Fruit fly (Drosophila melanogaster) whole organism, wandering third instar larva: ENCODE measurements around the gene CG13012.
A peak's percentile ranks its signal among the peaks of the same experiment; 100 is the strongest.

Source experiments
- CG32264 ChIP-seq: fragments of 200-800 bp; sonication (Bioruptor generic); optimal IDR thresholded peaks from 2 replicates; lab custom pipeline; 2016; ENCODE audit warnings: missing biosample characterization, missing genetic modification characterization
- CG9705 ChIP-seq: fragments of 200-800 bp; sonication (Bioruptor generic); optimal IDR thresholded peaks from 2 replicates; lab custom pipeline; 2018; ENCODE audit warnings: missing biosample characterization, mild to moderate bottlenecking, missing genetic modification characterization
- CrebA ChIP-seq: fragments of 200-800 bp; sonication (Bioruptor generic); optimal IDR thresholded peaks from 2 replicates; lab custom pipeline; 2016; ENCODE audit warnings: missing biosample characterization, mild to moderate bottlenecking, missing genetic modification characterization, borderline replicate concordance
- Dfd ChIP-seq: fragments of >200 bp; optimal IDR thresholded peaks from 2 replicates; lab custom pipeline; 2017; ENCODE audit warnings: missing biosample characterization, missing genetic modification characterization
- Dif ChIP-seq: fragments of 200-275, 200-300 bp; sonication (Bioruptor generic); optimal IDR thresholded peaks from 2 replicates; lab custom pipeline; 2018; ENCODE audit warnings: missing biosample characterization, missing genetic modification characterization; ENCODE audit not compliant: partially characterized antibody
- GATAd ChIP-seq: sonication (Bioruptor generic); optimal IDR thresholded peaks from 2 replicates; lab custom pipeline; 2016; ENCODE audit warnings: missing biosample characterization, missing genetic modification characterization
- Hr83 ChIP-seq: fragments of 200-300 bp; sonication (Bioruptor generic); optimal IDR thresholded peaks from 2 replicates; lab custom pipeline; 2016; ENCODE audit warnings: missing biosample characterization, mild to moderate bottlenecking, missing genetic modification characterization, moderate library complexity; ENCODE audit not compliant: poor library complexity, severe bottlenecking
- Jra ChIP-seq: sonication (Bioruptor generic); optimal IDR thresholded peaks from 2 replicates; lab custom pipeline; 2016; ENCODE audit warnings: missing biosample characterization, missing genetic modification characterization
- Myc ChIP-seq: fragments of >200 bp; optimal IDR thresholded peaks from 2 replicates; lab custom pipeline; 2017
- N ChIP-seq: fragments of >200 bp; optimal IDR thresholded peaks from 2 replicates; lab custom pipeline; 2018; ENCODE audit warnings: missing biosample characterization, missing external identifiers, missing genetic modification characterization
- OdsH ChIP-seq: fragments of 200-800 bp; sonication (Bioruptor generic); optimal IDR thresholded peaks from 2 replicates; lab custom pipeline; 2016; ENCODE audit warnings: missing biosample characterization, mild to moderate bottlenecking, missing genetic modification characterization
- Rel ChIP-seq, 2 experiments: fragments of 200-800 bp; sonication (Bioruptor generic) in 1 of 2; optimal IDR thresholded peaks; 2 replicates in 1 of 2; 3 replicates in 1 of 2; lab custom pipeline; 2016 to 2019; ENCODE audit warnings: mild to moderate bottlenecking in 2 of 2, missing biosample characterization in 2 of 2, missing genetic modification characterization in 2 of 2, moderate library complexity in 1 of 2
- Sp1 ChIP-seq: fragments of 200-800 bp; sonication (Bioruptor generic); optimal IDR thresholded peaks from 3 replicates; lab custom pipeline; 2019; ENCODE audit warnings: missing biosample characterization, mild to moderate bottlenecking, missing genetic modification characterization, moderate library complexity
- Vsx2 ChIP-seq: fragments of 200-300, 225-300 bp; sonication (Bioruptor generic); optimal IDR thresholded peaks from 2 replicates; lab custom pipeline; 2018; ENCODE audit warnings: missing biosample characterization, missing genetic modification characterization; ENCODE audit not compliant: partially characterized antibody
- br ChIP-seq: fragments of 200-800 bp; sonication (Bioruptor generic); optimal IDR thresholded peaks from 2 replicates; lab custom pipeline; 2016; ENCODE audit warnings: missing biosample characterization, missing genetic modification characterization
- dl ChIP-seq, 2 experiments: fragments of 175-275, 200-275 bp in 1 of 2; fragments of 200-275 bp in 1 of 2; sonication (Bioruptor generic); optimal IDR thresholded peaks; lab custom pipeline; 2018; ENCODE audit warnings: mild to moderate bottlenecking in 2 of 2, missing biosample characterization in 2 of 2, missing genetic modification characterization in 2 of 2, moderate library complexity in 2 of 2; ENCODE audit not compliant: partially characterized antibody in 2 of 2, insufficient read depth in 1 of 2
- dmrt93B ChIP-seq: fragments of 200-800 bp; sonication (Bioruptor generic); optimal IDR thresholded peaks from 2 replicates; lab custom pipeline; 2018; ENCODE audit warnings: missing biosample characterization, mild to moderate bottlenecking, missing genetic modification characterization
- dsf ChIP-seq: sonication (Bioruptor generic); optimal IDR thresholded peaks from 2 replicates; lab custom pipeline; 2016; ENCODE audit warnings: missing biosample characterization, missing genetic modification characterization, borderline replicate concordance
- ey ChIP-seq: fragments of 200-800 bp; sonication (Bioruptor generic); optimal IDR thresholded peaks from 2 replicates; lab custom pipeline; 2016; ENCODE audit warnings: missing biosample characterization, missing genetic modification characterization
- foxo ChIP-seq, 2 experiments: fragments of 200-800 bp; sonication (Bioruptor generic); optimal IDR thresholded peaks; 2 replicates in 1 of 2; 3 replicates in 1 of 2; lab custom pipeline; 2016 to 2017; ENCODE audit warnings: missing biosample characterization in 2 of 2, missing genetic modification characterization in 2 of 2
- fru ChIP-seq: fragments of 200-800 bp; sonication (Bioruptor generic); optimal IDR thresholded peaks from 3 replicates; lab custom pipeline; 2016; ENCODE audit warnings: missing biosample characterization, mild to moderate bottlenecking, missing genetic modification characterization
- jim ChIP-seq: fragments of 175-275, 200-325 bp; sonication (Bioruptor generic); optimal IDR thresholded peaks from 2 replicates; lab custom pipeline; 2016; ENCODE audit warnings: missing biosample characterization, mild to moderate bottlenecking, missing genetic modification characterization
- lola ChIP-seq: fragments of >200 bp; optimal IDR thresholded peaks from 2 replicates; lab custom pipeline; 2017; ENCODE audit warnings: missing biosample characterization, missing genetic modification characterization
- psq ChIP-seq: fragments of 200-800 bp; sonication (Bioruptor generic); optimal IDR thresholded peaks from 3 replicates; lab custom pipeline; 2017; ENCODE audit warnings: missing biosample characterization, mild to moderate bottlenecking, missing genetic modification characterization, moderate library complexity
- rgr ChIP-seq: fragments of 200-800 bp; sonication (Bioruptor generic); optimal IDR thresholded peaks from 3 replicates; lab custom pipeline; 2016; ENCODE audit warnings: missing biosample characterization, mild to moderate bottlenecking, missing genetic modification characterization
- sv ChIP-seq: fragments of 200-800 bp; sonication (Bioruptor generic); optimal IDR thresholded peaks from 3 replicates; lab custom pipeline; 2016; ENCODE audit warnings: missing biosample characterization, missing genetic modification characterization
- usp ChIP-seq: fragments of >200 bp; optimal IDR thresholded peaks from 2 replicates; lab custom pipeline; 2017; ENCODE audit warnings: missing biosample characterization, missing genetic modification characterization

Gene CG13012

DNA sequence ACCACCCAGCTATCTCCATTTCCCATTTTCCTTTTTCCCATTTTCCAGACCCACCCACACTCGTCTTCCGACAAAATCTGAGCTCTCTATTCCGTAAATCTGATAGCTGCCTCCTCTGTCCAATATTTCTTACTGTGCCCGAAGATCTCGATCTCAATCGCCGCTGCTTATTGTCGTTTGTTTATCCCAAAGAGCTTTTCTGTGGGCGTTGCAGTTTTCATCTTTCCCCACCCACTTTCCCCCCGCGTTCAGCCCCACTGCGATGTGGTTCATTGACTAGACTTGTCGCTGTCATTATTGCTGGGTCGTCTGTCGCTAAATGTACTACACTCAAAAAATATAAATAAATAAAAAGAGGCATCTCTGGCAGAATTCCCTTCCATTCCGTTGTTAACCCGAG lies 12.8 kb upstream of the CG13012 start:
- TF ChIP-seq dsf (GFP tag; lab: Kevin White, UChicago): no peak

- TF ChIP-seq OdsH (GFP tag; lab: Kevin White, UChicago) (no peak), Rel (GFP tag; optimal IDR thresholded peaks at IDR 0.05; lab: Kevin White, UChicago) (no peak), Rel (tag; optimal IDR thresholded peaks at IDR 0.05; lab: Kevin White, UChicago) (peak; percentile 50), CrebA (GFP tag; lab: Kevin White, UChicago) (no peak), Hr83 (no peak)
These were observed 11.5 kb upstream of the CG13012 start for dm6 chrX:16688106-16688459.

- TF ChIP-seq Myc (lab: Kevin White, UChicago) (no peak), OdsH (GFP tag; lab: Kevin White, UChicago) (no peak), Vsx2 (no peak), dl (GFP tag; optimal IDR thresholded peaks at IDR 0.05; lab: Kevin White, UChicago; ENCODE audit: insufficient read depth in 1 of 2, partially characterized antibody in 2 of 2) (no peak), dsf (GFP tag; lab: Kevin White, UChicago) (no peak), dmrt93B (GFP tag; lab: Kevin White, UChicago) (no peak), CG9705 (GFP tag; lab: Kevin White, UChicago) (no peak), lola (GFP tag; lab: Kevin White, UChicago) (no peak), Dfd (no peak), rgr (GFP tag; lab: Kevin White, UChicago) (no peak), N (no peak), Jra (GFP tag; lab: Kevin White, UChicago) (no peak), br (no peak), Hr83 (no peak), GATAd (no peak), usp (GFP tag; lab: Kevin White, UChicago) (no peak), jim (no peak), Sp1 (GFP tag; lab: Kevin White, UChicago) (no peak)
These were observed 11.0 kb upstream of the CG13012 start for dm6 chrX:16687400-16688105.

DNA sequence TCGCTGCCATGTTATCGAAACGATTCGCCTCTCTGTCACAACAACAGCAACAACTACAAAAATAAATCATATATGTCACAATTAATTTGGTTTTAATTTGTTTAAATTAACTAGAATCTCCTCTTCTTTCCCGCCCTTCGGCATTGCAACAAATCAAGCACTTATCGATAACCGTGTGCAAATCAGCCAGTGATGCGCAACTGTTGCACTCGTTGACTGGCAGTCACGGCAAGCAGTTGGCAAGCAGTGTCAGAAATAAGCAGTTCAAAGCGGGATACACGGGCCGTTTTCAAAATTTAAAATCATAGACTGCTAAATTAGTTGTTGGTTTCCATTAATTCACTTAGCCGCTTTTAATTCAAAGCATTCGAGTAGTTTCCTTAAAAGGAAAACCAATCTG lies 7.2 kb upstream of the CG13012 start, which contains the start of gene Axs:
Gene Axs, minus strand, starts transcription at position 131 of the 400 bp plus-strand sequence.
- peak; percentile 56 for TF ChIP-seq N
- peak; percentile 75 for TF ChIP-seq Myc (lab: Kevin White, UChicago)
- no peak for TF ChIP-seq usp (GFP tag; lab: Kevin White, UChicago)
- peak; percentile 55 for TF ChIP-seq Jra (GFP tag; lab: Kevin White, UChicago)
- peak in 1 of 2 experiments; percentile 5 for TF ChIP-seq foxo (GFP tag; optimal IDR thresholded peaks at IDR 0.05; lab: Kevin White, UChicago)
- peak; percentile 6 for TF ChIP-seq Dif
- TF ChIP-seq OdsH (GFP tag; lab: Kevin White, UChicago): no peak
- TF ChIP-seq, all 38 proteins: peak for 5

DNA sequence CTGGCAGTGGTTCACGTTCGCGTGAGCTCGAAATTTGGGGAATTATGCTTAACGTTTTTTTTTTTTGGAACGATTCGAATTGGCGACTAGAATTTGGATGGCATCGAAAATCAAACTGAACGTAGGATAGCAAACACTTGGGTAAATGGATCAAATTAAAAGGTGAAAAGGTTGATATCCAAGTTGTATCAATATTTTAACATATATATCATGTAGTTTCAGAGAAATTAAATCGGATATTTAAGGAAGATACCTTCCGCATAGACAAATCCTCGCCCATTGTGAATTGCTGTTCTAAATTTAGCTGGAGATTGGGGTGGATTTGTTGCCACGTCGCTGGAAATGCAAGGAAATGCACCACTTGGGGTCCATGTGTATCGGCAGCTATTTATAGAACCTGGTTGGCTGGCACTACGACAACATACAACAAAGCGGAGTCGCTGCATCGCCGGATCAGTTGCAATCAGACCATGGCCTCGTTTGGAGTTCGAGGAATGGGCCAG lies 2.3 kb upstream of the CG13012 start, which contains the start of the genes CG13010 and sing:
Gene CG13010, minus strand, starts transcription at position 101 of the 503 bp plus-strand sequence.
Gene sing, plus strand, starts transcription at position 453 of the 503 bp plus-strand sequence.
- TF ChIP-seq Dfd (no peak), OdsH (GFP tag; lab: Kevin White, UChicago) (no peak), br (no peak), dsf (GFP tag; lab: Kevin White, UChicago) (no peak), dmrt93B (GFP tag; lab: Kevin White, UChicago) (no peak), Hr83 (no peak), sv (GFP tag; lab: Kevin White, UChicago) (no peak), Sp1 (GFP tag; lab: Kevin White, UChicago) (no peak), rgr (GFP tag; lab: Kevin White, UChicago) (no peak), ey (GFP tag; lab: Kevin White, UChicago) (no peak), Dif (no peak), CG32264 (no peak), jim (no peak), lola (GFP tag; lab: Kevin White, UChicago) (no peak), psq (GFP tag; lab: Kevin White, UChicago) (no peak), fru (GFP tag; lab: Kevin White, UChicago) (no peak)
